Fruit fly (Drosophila melanogaster): Measurements from ENCODE around the gene cDIP.
A peak's percentile ranks its signal among the peaks of the same experiment; 100 is the strongest.

cDIP gene

DNA sequence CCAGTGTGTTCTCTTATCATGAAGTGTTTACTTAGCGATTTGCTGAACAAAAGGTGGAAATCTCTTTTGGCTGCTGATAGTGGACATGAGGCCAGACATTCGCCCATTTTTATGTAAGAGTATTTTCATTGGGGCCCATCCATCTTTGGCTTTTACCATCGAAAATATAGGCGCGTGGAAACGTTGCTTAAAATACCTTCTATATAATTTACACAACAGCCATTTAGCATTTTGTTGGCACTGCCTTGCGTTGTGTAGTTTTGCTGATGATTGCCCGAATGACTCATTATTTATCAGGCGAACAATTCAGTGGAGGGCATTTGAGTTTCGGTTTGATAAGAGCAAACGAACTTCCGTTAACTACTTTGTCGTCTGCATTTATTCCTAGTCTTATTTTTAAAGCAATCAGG is 733 bp upstream of the cDIP start (continued):
- TF ChIP-seq CG7839 (tag; optimal IDR thresholded peaks at IDR 0.05) (peak; percentile 59), cwo (GFP tag; optimal IDR thresholded peaks at IDR 0.05) (peak; percentile 26), YL-1 (GFP tag; optimal IDR thresholded peaks at IDR 0.05) (no peak), CG10147 (GFP tag; optimal IDR thresholded peaks at IDR 0.05) (peak; percentile 8), CG7786 (GFP tag; optimal IDR thresholded peaks at IDR 0.05) (peak; percentile 67), cad (GFP tag; optimal IDR thresholded peaks at IDR 0.05) (no peak), Bteb2 (GFP tag; optimal IDR thresholded peaks at IDR 0.05) (peak; percentile 52), az2 (GFP tag; optimal IDR thresholded peaks at IDR 0.05) (peak; percentile 17), wdn (GFP tag; IDR thresholded peaks at IDR 0.05) (0 out of 2 replicates have a peak, but pooled peaks have one; percentile 20), Hr39 (optimal IDR thresholded peaks at IDR 0.05) (no peak), Gsc (GFP tag; IDR thresholded peaks at IDR 0.05) (no peak), row (GFP tag; IDR thresholded peaks at IDR 0.05) (peak; percentile 84; the same call in 2 of the 3 replicates), H2.0 (GFP tag; IDR thresholded peaks at IDR 0.05) (peak; percentile 71), CG7928 (GFP tag; optimal IDR thresholded peaks at IDR 0.05) (no peak), mld (GFP tag; IDR thresholded peaks at IDR 0.05; ENCODE audit: partially characterized antibody) (no peak), Deaf1 (tag; optimal IDR thresholded peaks at IDR 0.05) (peak; percentile 17), pzg (GFP tag; optimal IDR thresholded peaks at IDR 0.05) (no peak), al (GFP tag; IDR thresholded peaks at IDR 0.05) (no peak), tll (GFP tag; optimal IDR thresholded peaks at IDR 0.05) (no peak), HHEX (GFP tag; optimal IDR thresholded peaks at IDR 0.05) (peak; percentile 49), her (GFP tag; optimal IDR thresholded peaks at IDR 0.05) (peak; percentile 0), Aef1 (GFP tag; IDR thresholded peaks at IDR 0.05) (peak; percentile 32; the same call in 2 of the 3 replicates), nerfin-2 (GFP tag; IDR thresholded peaks at IDR 0.05; ENCODE audit: partially characterized antibody) (no peak), caup (GFP tag; optimal IDR thresholded peaks at IDR 0.05; ENCODE audit: severe bottlenecking) (peak; percentile 29), CG11723 (GFP tag; optimal IDR thresholded peaks at IDR 0.05) (no peak), fd3F (GFP tag; optimal IDR thresholded peaks at IDR 0.05) (peak; percentile 48), h (optimal IDR thresholded peaks at IDR 0.05) (no peak), Dip2 (GFP tag; IDR thresholded peaks at IDR 0.05) (no peak), lab (GFP tag; optimal IDR thresholded peaks at IDR 0.05) (peak; percentile 51), CG10274 (GFP tag; optimal IDR thresholded peaks at IDR 0.05) (peak; percentile 25), CG3847 (GFP tag; IDR thresholded peaks at IDR 0.05) (peak; percentile 43), gem (tag; optimal IDR thresholded peaks at IDR 0.05) (peak; percentile 57), CG1602 (GFP tag; optimal IDR thresholded peaks at IDR 0.05) (no peak), NC2β (GFP tag; optimal IDR thresholded peaks at IDR 0.05) (no peak), zf30C (GFP tag; optimal IDR thresholded peaks at IDR 0.05) (no peak), scrt (GFP tag; optimal IDR thresholded peaks at IDR 0.05) (peak; percentile 21), maf-S (GFP tag; optimal IDR thresholded peaks at IDR 0.05) (peak; percentile 40), vnd (GFP tag; IDR thresholded peaks at IDR 0.05; ENCODE audit: partially characterized antibody) (no peak), HLH3B (GFP tag; IDR thresholded peaks at IDR 0.05) (no peak), CG3995 (GFP tag; optimal IDR thresholded peaks at IDR 0.05) (no peak), CG12219 (GFP tag; optimal IDR thresholded peaks at IDR 0.05) (peak; percentile 38), CG17359 (tag; optimal IDR thresholded peaks at IDR 0.05) (peak; percentile 14), sisA (GFP tag; IDR thresholded peaks at IDR 0.05) (no peak; the same call in 1 of the 2 replicates), CG14014 (GFP tag; IDR thresholded peaks at IDR 0.05) (peak; percentile 54), CG2875 (GFP tag; optimal IDR thresholded peaks at IDR 0.05) (no peak), pan (optimal IDR thresholded peaks at IDR 0.05) (no peak), pan (GFP tag; optimal IDR thresholded peaks at IDR 0.05 in 1 of 2, IDR thresholded peaks at IDR 0.05 in 1 of 2) (peak in 1 of 2 experiments; percentile 45), Ets97D (GFP tag; optimal IDR thresholded peaks at IDR 0.05) (no peak), CG13775 (GFP tag; optimal IDR thresholded peaks at IDR 0.05) (peak; percentile 30), Ets65A (GFP tag) (peak; percentile 89), btn (GFP tag; optimal IDR thresholded peaks at IDR 0.05) (no peak), CG1024 (GFP tag; IDR thresholded peaks at IDR 0.05) (no peak)

Measured in whole organism, embryonic.